Worm (Caenorhabditis elegans) whole organism, L2 larva: Measurements from ENCODE around the gene F44G4.3.

Source experiments
- ceh-82 ChIP-seq: fragments of 150-350 bp; optimal IDR thresholded peaks from 2 replicates; lab custom pipeline; 2014; ENCODE audit warnings: missing biosample characterization, missing genetic modification characterization
- egl-27 ChIP-seq: sonication (generic microtip); optimal IDR thresholded peaks from 3 replicates; lab custom pipeline; 2017; ENCODE audit warnings: missing biosample characterization, missing genetic modification reagents, missing genetic modification characterization
- mdl-1 ChIP-seq, 2 experiments: fragments of 150-350 bp in 1 of 2; sonication (generic microtip) in 1 of 2; optimal IDR thresholded peaks; 2 replicates each; lab custom pipeline; 2017; ENCODE audit warnings: missing biosample characterization in 2 of 2, missing genetic modification characterization in 2 of 2
- nhr-11 ChIP-seq: fragments of 150-350 bp; optimal IDR thresholded peaks from 2 replicates; lab custom pipeline; 2014; ENCODE audit warnings: missing biosample characterization, missing genetic modification characterization
- nhr-129 ChIP-seq: fragments of 150-350 bp; optimal IDR thresholded peaks from 2 replicates; lab custom pipeline; 2014; ENCODE audit warnings: missing biosample characterization, missing genetic modification characterization
- nhr-25 ChIP-seq: fragments of 150-350 bp; sonication (generic microtip); optimal IDR thresholded peaks from 3 replicates; lab custom pipeline; 2014; ENCODE audit warnings: missing biosample characterization, missing genetic modification characterization

DNA sequence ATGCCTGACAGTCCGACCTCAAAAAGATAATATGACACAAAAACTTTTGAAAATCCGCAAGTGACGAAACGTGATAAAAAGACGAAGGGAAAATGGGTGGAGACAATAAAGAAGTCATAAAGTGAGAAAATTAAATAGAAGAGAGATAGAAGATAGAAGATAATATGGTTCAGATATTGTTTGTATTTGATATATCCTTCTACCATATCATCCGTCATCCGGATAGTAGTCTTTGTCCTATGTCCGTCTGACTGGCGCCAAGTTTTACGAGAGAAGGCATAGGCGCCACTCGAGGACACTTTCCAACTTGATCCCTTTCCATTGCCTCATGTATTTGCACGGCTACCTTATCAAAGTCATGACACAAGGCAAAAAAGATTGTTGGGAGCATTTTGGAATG is 34.4 kb upstream of the F44G4.3 start:
- no peak for TF ChIP-seq nhr-25
- no peak for TF ChIP-seq ceh-82 (tag; lab: Kevin White, UChicago)
- no peak for TF ChIP-seq mdl-1 (tag; optimal IDR thresholded peaks at IDR 0.05; lab: Kevin White, UChicago)
- TF ChIP-seq nhr-11 (tag; lab: Kevin White, UChicago) = no peak
- TF ChIP-seq nhr-129 (tag; lab: Kevin White, UChicago) = peak; percentile 30
- no peak for TF ChIP-seq egl-27 (tag; lab: Kevin White, UChicago)
